Fruit fly (Drosophila melanogaster) whole organism, embryonic: ENCODE results near the gene CG46427.
A peak's percentile ranks its signal among the peaks of the same experiment; 100 is the strongest.

Experiments used
- Atf6 ChIP-seq: fragments of 200-800 bp; sonication (Bioruptor generic); IDR thresholded peaks from 2 replicates; pipeline ENCODE4 v1.3.6; 2022; ENCODE audit warnings: missing biosample characterization, missing genetic modification characterization
- B-H1 ChIP-seq: fragments of 200-800 bp; sonication (Bioruptor generic); IDR thresholded peaks from 3 replicates; pipeline ENCODE4 v1.3.6; 2022; ENCODE audit warnings: missing biosample characterization, missing genetic modification characterization
- CG1024 ChIP-seq: fragments of 200-800 bp; sonication (Bioruptor generic); IDR thresholded peaks from 2 replicates; pipeline ENCODE4 v1.3.6; 2022; ENCODE audit warnings: missing biosample characterization, missing genetic modification characterization
- CG12155 ChIP-seq: fragments of 200-800 bp; sonication (Bioruptor generic); optimal IDR thresholded peaks from 3 replicates; lab custom pipeline; 2016; ENCODE audit warnings: missing biosample characterization, missing genetic modification characterization
- CG12659 ChIP-seq: fragments of 200-800 bp; sonication (Bioruptor generic); optimal IDR thresholded peaks from 3 replicates; lab custom pipeline; 2017; ENCODE audit warnings: mild to moderate bottlenecking, missing biosample characterization, missing genetic modification reagents, missing genetic modification characterization
- CG16779 ChIP-seq: fragments of 200-800 bp; sonication (Bioruptor generic); IDR thresholded peaks from 2 replicates; pipeline ENCODE4 v1.3.6; 2022; ENCODE audit warnings: missing biosample characterization, missing genetic modification characterization
- CG18262 ChIP-seq: fragments of 200-800 bp; optimal IDR thresholded peaks from 3 replicates; lab custom pipeline; 2019; ENCODE audit warnings: missing biosample characterization, mild to moderate bottlenecking, missing genetic modification characterization, moderate library complexity
- CG18476 ChIP-seq: fragments of 200-800 bp; sonication (Bioruptor generic); optimal IDR thresholded peaks from 2 replicates; lab custom pipeline; 2016; ENCODE audit warnings: missing biosample characterization, mild to moderate bottlenecking, missing genetic modification characterization
- CG2199 ChIP-seq: fragments of 200-800 bp; sonication (Bioruptor generic); IDR thresholded peaks from 3 replicates; pipeline ENCODE4 v1.3.6; 2022; ENCODE audit warnings: missing biosample characterization, missing genetic modification characterization
- CG32532 ChIP-seq: fragments of 200-800 bp; sonication (Bioruptor generic); IDR thresholded peaks from 2 replicates; pipeline ENCODE4 v1.3.6; 2022; ENCODE audit warnings: missing biosample characterization, missing genetic modification characterization
- CG34422 ChIP-seq: fragments of 200-800 bp; sonication (Bioruptor generic); IDR thresholded peaks from 3 replicates; pipeline ENCODE4 v1.3.6; 2022; ENCODE audit warnings: missing biosample characterization, missing genetic modification characterization
- CG3838 ChIP-seq: fragments of 200-800 bp; sonication (Bioruptor generic); optimal IDR thresholded peaks from 3 replicates; lab custom pipeline; 2016; ENCODE audit warnings: missing biosample characterization, missing genetic modification characterization
- CG42726 ChIP-seq: fragments of 200-800 bp; sonication (Bioruptor generic); IDR thresholded peaks from 2 replicates; pipeline ENCODE4 v1.3.6; 2022; ENCODE audit warnings: missing biosample characterization, missing genetic modification characterization; ENCODE audit not compliant: partially characterized antibody
- CG4360 ChIP-seq: fragments of 200-800 bp; sonication (Bioruptor generic); IDR thresholded peaks from 2 replicates; pipeline ENCODE4 v1.3.6; 2022; ENCODE audit warnings: missing biosample characterization, missing genetic modification characterization
- CG4617 ChIP-seq: fragments of 200-800 bp; sonication (Bioruptor generic); optimal IDR thresholded peaks from 3 replicates; lab custom pipeline; 2016; ENCODE audit warnings: missing biosample characterization, missing genetic modification characterization, borderline replicate concordance
- CG8281 ChIP-seq: fragments of 200-800 bp; sonication (Bioruptor generic); optimal IDR thresholded peaks from 2 replicates; lab custom pipeline; 2018; ENCODE audit warnings: missing biosample characterization, mild to moderate bottlenecking, missing genetic modification characterization, moderate library complexity
- CG8478 ChIP-seq: fragments of >200 bp; optimal IDR thresholded peaks from 2 replicates; lab custom pipeline; 2018
- D19A ChIP-seq: fragments of 200-800 bp; optimal IDR thresholded peaks from 3 replicates; lab custom pipeline; 2019; ENCODE audit warnings: missing biosample characterization, mild to moderate bottlenecking, missing genetic modification characterization, moderate library complexity
- Dad ChIP-seq: fragments of 200-800 bp; sonication (Bioruptor generic); optimal IDR thresholded peaks from 3 replicates; lab custom pipeline; 2016; ENCODE audit warnings: missing biosample characterization, missing genetic modification characterization
- Dek ChIP-seq: fragments of 200-800 bp; sonication (Bioruptor generic); optimal IDR thresholded peaks from 3 replicates; lab custom pipeline; 2019; ENCODE audit warnings: missing biosample characterization, mild to moderate bottlenecking, missing genetic modification characterization, moderate library complexity
- Doc2 ChIP-seq: fragments of 200-800 bp; sonication (Bioruptor generic); IDR thresholded peaks from 2 replicates; pipeline ENCODE4 v1.3.6; 2022; ENCODE audit warnings: missing biosample characterization, missing genetic modification characterization
- Drgx ChIP-seq: fragments of 200-800 bp; sonication (Bioruptor generic); IDR thresholded peaks from 2 replicates; pipeline ENCODE4 v1.3.6; 2022; ENCODE audit warnings: missing biosample characterization, missing genetic modification characterization
- Fer2 ChIP-seq: fragments of 200-800 bp; sonication (Bioruptor generic); optimal IDR thresholded peaks from 2 replicates; lab custom pipeline; 2018; ENCODE audit warnings: missing biosample characterization, mild to moderate bottlenecking, missing genetic modification characterization, moderate library complexity
- Hey ChIP-seq: fragments of 200-800 bp; sonication (Bioruptor generic); optimal IDR thresholded peaks from 3 replicates; lab custom pipeline; 2018; ENCODE audit warnings: missing biosample characterization, mild to moderate bottlenecking, missing genetic modification characterization
- Lhr ChIP-seq: fragments of 200-800 bp; sonication (Bioruptor generic); optimal IDR thresholded peaks from 3 replicates; lab custom pipeline; 2017; ENCODE audit warnings: mild to moderate bottlenecking, missing biosample characterization, missing genetic modification reagents, missing genetic modification characterization
- Nf-YA ChIP-seq: fragments of 200-800 bp; sonication (Bioruptor generic); IDR thresholded peaks from 2 replicates; pipeline ENCODE4 v1.3.6; 2022; ENCODE audit warnings: missing biosample characterization, missing genetic modification characterization
- Nf-YB ChIP-seq: fragments of 200-800 bp; sonication (Bioruptor generic); optimal IDR thresholded peaks from 3 replicates; lab custom pipeline; 2019; ENCODE audit warnings: missing biosample characterization, mild to moderate bottlenecking, missing genetic modification characterization, moderate library complexity
- Nf-YC ChIP-seq: fragments of 200-800 bp; optimal IDR thresholded peaks from 3 replicates; lab custom pipeline; 2019; ENCODE audit warnings: missing biosample characterization, mild to moderate bottlenecking, missing genetic modification characterization, moderate library complexity
- Stat92E ChIP-seq, 3 experiments: fragments of >200 bp in 2 of 3; fragments of 200-800 bp in 1 of 3; sonication (Bioruptor generic) in 1 of 3; optimal IDR thresholded peaks; 2 replicates each; lab custom pipeline; 2017 to 2019; ENCODE audit warnings: missing biosample characterization in 3 of 3, missing genetic modification characterization in 3 of 3, mild to moderate bottlenecking in 1 of 3, moderate library complexity in 1 of 3
- Xbp1 ChIP-seq: fragments of 200-800 bp; sonication (Bioruptor generic); optimal IDR thresholded peaks from 3 replicates; lab custom pipeline; 2016; ENCODE audit warnings: missing biosample characterization, mild to moderate bottlenecking, missing genetic modification characterization
- ato ChIP-seq: fragments of 200-800 bp; sonication (Bioruptor generic); IDR thresholded peaks from 2 replicates; pipeline ENCODE4 v1.3.6; 2022; ENCODE audit warnings: missing biosample characterization, missing genetic modification characterization; ENCODE audit not compliant: partially characterized antibody
- bbx ChIP-seq: fragments of 200-800 bp; sonication (Bioruptor generic); IDR thresholded peaks from 2 replicates; pipeline ENCODE4 v1.3.6; 2022; ENCODE audit warnings: missing biosample characterization, missing genetic modification characterization; ENCODE audit not compliant: partially characterized antibody
- bsh ChIP-seq, 2 experiments: fragments of 200-800 bp; sonication (Bioruptor generic); optimal IDR thresholded peaks; 2 replicates each; lab custom pipeline; 2017 to 2018; ENCODE audit warnings: mild to moderate bottlenecking in 2 of 2, missing biosample characterization in 2 of 2, missing genetic modification characterization in 2 of 2, moderate library complexity in 1 of 2
- chinmo ChIP-seq: fragments of 200-800 bp; sonication (Bioruptor generic); IDR thresholded peaks from 4 replicates; pipeline ENCODE4 v1.3.6; 2022; ENCODE audit warnings: missing biosample characterization, missing genetic modification characterization; ENCODE audit not compliant: partially characterized antibody
- cwo ChIP-seq: fragments of 200-800 bp; sonication (Bioruptor generic); optimal IDR thresholded peaks from 3 replicates; lab custom pipeline; 2017; ENCODE audit warnings: missing biosample characterization, missing genetic modification characterization, mild to moderate bottlenecking, moderate library complexity, missing genetic modification reagents
- ewg ChIP-seq: fragments of 200-800 bp; sonication (Bioruptor generic); optimal IDR thresholded peaks from 3 replicates; lab custom pipeline; 2017; ENCODE audit warnings: mild to moderate bottlenecking, missing biosample characterization, missing genetic modification reagents, missing genetic modification characterization
- gro ChIP-seq: fragments of 200-800 bp; sonication (Bioruptor generic); optimal IDR thresholded peaks from 2 replicates; lab custom pipeline; 2016; ENCODE audit warnings: missing biosample characterization, missing genetic modification characterization
- kni ChIP-seq: fragments of 200-800 bp; sonication (Bioruptor generic); optimal IDR thresholded peaks from 3 replicates; lab custom pipeline; 2017; ENCODE audit warnings: mild to moderate bottlenecking, missing biosample characterization, missing genetic modification reagents, missing genetic modification characterization
- nom ChIP-seq: fragments of 200-800 bp; sonication (Bioruptor generic); optimal IDR thresholded peaks from 2 replicates; lab custom pipeline; 2017; ENCODE audit warnings: missing biosample characterization, missing genetic modification characterization, mild to moderate bottlenecking, moderate library complexity, missing genetic modification reagents
- repo ChIP-seq: fragments of 200-800 bp; sonication (Bioruptor generic); optimal IDR thresholded peaks from 2 replicates; lab custom pipeline; 2016; ENCODE audit warnings: missing biosample characterization, missing genetic modification characterization
- row ChIP-seq: fragments of 200-800 bp; sonication (Bioruptor generic); IDR thresholded peaks from 3 replicates; pipeline ENCODE4 v1.3.6; 2022; ENCODE audit warnings: missing biosample characterization, missing genetic modification characterization
- sd ChIP-seq: fragments of 200-800 bp; sonication (Bioruptor generic); optimal IDR thresholded peaks from 3 replicates; lab custom pipeline; 2018; ENCODE audit warnings: missing biosample characterization, mild to moderate bottlenecking, missing genetic modification characterization, moderate library complexity
- sr ChIP-seq: fragments of 200-800 bp; sonication (Bioruptor generic); IDR thresholded peaks from 3 replicates; pipeline ENCODE4 v1.3.6; 2022; ENCODE audit warnings: missing biosample characterization, missing genetic modification characterization
- tll ChIP-seq, 2 experiments: fragments of 200-800 bp in 1 of 2; fragments of >200 bp in 1 of 2; sonication (Bioruptor generic) in 1 of 2; optimal IDR thresholded peaks; 2 replicates each; lab custom pipeline; 2017 to 2019; ENCODE audit warnings: missing biosample characterization in 2 of 2, missing genetic modification characterization in 2 of 2, mild to moderate bottlenecking in 1 of 2, moderate library complexity in 1 of 2
- tup ChIP-seq: fragments of 200-800 bp; sonication (Bioruptor generic); optimal IDR thresholded peaks from 2 replicates; lab custom pipeline; 2016; ENCODE audit warnings: missing biosample characterization, mild to moderate bottlenecking, missing genetic modification characterization, moderate library complexity
- vfl ChIP-seq: fragments of 200-800 bp; sonication (Bioruptor generic); optimal IDR thresholded peaks from 2 replicates; lab custom pipeline; 2016; ENCODE audit warnings: missing biosample characterization, missing genetic modification characterization
- vvl ChIP-seq: fragments of 200-800 bp; sonication (Bioruptor generic); IDR thresholded peaks from 2 replicates; pipeline ENCODE4 v1.3.6; 2022; ENCODE audit warnings: missing biosample characterization, missing genetic modification characterization
- zf30C ChIP-seq: fragments of 200-800 bp; sonication (Bioruptor generic); optimal IDR thresholded peaks from 3 replicates; lab custom pipeline; 2018; ENCODE audit warnings: missing biosample characterization, mild to moderate bottlenecking, missing genetic modification characterization

Gene CG46427

DNA sequence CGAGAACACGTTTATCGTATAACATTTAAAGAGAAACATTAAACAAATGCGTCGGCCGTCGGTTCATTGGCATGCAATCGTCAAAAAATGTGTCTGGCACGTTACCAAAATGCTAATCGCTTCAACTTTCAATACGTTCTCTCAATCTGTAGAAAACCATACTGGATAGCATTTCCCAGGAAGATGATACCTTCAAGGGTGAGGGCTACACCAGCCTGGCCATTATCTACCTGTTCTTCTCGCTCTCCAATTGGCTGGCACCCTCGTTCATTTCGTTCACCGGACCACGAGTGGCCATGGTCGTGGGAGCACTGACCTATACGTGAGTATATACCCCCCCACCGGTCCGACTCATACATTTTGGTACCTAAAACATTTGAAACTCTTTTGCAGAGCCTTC is 15.6 kb upstream of the CG46427 start:
- no peak for TF ChIP-seq CG18262 (tag; lab: Kevin White, UChicago)
- TF ChIP-seq nom (GFP tag; lab: Kevin White, UChicago): no peak
- no peak for TF ChIP-seq Fer2 (tag; lab: Kevin White, UChicago)
- TF ChIP-seq CG32532: no peak
- TF ChIP-seq CG16779 (GFP tag; lab: Robert Waterston, UW): no peak
- TF ChIP-seq ato (GFP tag; lab: Robert Waterston, UW): no peak
- TF ChIP-seq CG3838: no peak
- TF ChIP-seq tup (GFP tag; lab: Kevin White, UChicago): no peak
- no peak for TF ChIP-seq CG1024
- TF ChIP-seq kni: peak; percentile 90
- TF ChIP-seq CG2199 (GFP tag; lab: Robert Waterston, UW): 0 out of 3 replicates have a peak, but pooled peaks have one; percentile 16
- no peak for TF ChIP-seq CG18476 (GFP tag; lab: Kevin White, UChicago)
- no peak for TF ChIP-seq tll (GFP tag; optimal IDR thresholded peaks at IDR 0.05; lab: Kevin White, UChicago)
- TF ChIP-seq Nf-YC (tag; lab: Kevin White, UChicago): peak; percentile 7
- TF ChIP-seq vfl (GFP tag; lab: Kevin White, UChicago): no peak
- TF ChIP-seq Dad (GFP tag; lab: Kevin White, UChicago): no peak
- no peak for TF ChIP-seq Hey (tag; lab: Kevin White, UChicago)
- TF ChIP-seq repo (GFP tag; lab: Kevin White, UChicago): no peak
- TF ChIP-seq Stat92E (GFP tag; optimal IDR thresholded peaks at IDR 0.05; lab: Kevin White, UChicago): peak in 1 of 3 experiments; percentile 33
- TF ChIP-seq CG12155 (GFP tag; lab: Kevin White, UChicago): no peak
- no peak for TF ChIP-seq CG4617 (GFP tag; lab: Kevin White, UChicago)
- 0 out of 4 replicates have a peak, but pooled peaks have one; percentile 65 for TF ChIP-seq chinmo (GFP tag; lab: Robert Waterston, UW)
- TF ChIP-seq vvl (GFP tag; lab: Robert Waterston, UW): 0 out of 2 replicates have a peak, but pooled peaks have one; percentile 19
- no peak for TF ChIP-seq bsh (GFP tag; optimal IDR thresholded peaks at IDR 0.05; lab: Kevin White, UChicago)

DNA sequence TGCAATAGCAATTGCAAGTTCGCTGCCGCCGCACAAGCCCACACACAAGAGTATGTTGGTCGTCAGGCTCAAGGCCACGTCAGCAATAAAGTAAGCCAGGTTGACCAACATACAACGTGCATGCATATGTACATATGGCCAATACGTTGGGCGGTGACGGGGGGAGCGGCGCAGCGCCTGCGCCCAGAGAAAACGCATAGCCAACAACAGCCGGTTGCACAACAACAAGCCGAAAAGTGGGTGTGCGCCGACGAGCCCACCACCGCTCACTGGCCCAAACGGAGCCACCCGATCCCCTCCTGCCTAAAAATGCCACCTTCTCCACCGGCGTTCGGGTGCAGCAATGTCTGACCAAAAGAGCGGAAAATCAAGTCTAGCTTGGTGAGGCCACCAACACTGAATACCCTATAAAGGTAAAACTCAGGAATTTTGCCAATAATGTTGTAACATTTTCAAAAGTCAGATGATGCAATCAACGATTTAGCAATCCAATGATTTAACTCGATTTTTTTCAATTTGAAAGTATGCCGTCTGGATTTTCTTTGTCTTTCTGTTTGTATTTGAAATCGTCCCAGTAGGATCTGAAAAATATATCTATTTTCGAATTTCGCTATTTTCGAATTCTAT is 13.1 kb upstream of the CG46427 start, which contains the start of gene CG5509:
TSS of gene CG5509 (plus strand) at position 577 of the 627 bp plus-strand sequence.
- TF ChIP-seq Dek (tag; lab: Kevin White, UChicago) (no peak), CG34422 (GFP tag; lab: Robert Waterston, UW) (peak; percentile 33; the same call in 1 of the 3 replicates), Lhr (GFP tag; lab: Kevin White, UChicago) (no peak), Drgx (GFP tag; lab: Robert Waterston, UW) (peak; percentile 50), CG12659 (no peak), CG8281 (tag; lab: Kevin White, UChicago) (no peak), zf30C (GFP tag; lab: Kevin White, UChicago) (no peak), nom (GFP tag; lab: Kevin White, UChicago) (peak; percentile 6), bbx (peak; percentile 46; the same call in 1 of the 2 replicates), CG4360 (GFP tag; lab: Robert Waterston, UW) (peak; percentile 60), cwo (GFP tag; lab: Kevin White, UChicago) (no peak), Doc2 (GFP tag; lab: Robert Waterston, UW) (no peak), sr (GFP tag; lab: Robert Waterston, UW) (peak; percentile 46; the same call in 2 of the 3 replicates), D19A (tag; lab: Kevin White, UChicago) (peak; percentile 9), chinmo (GFP tag; lab: Robert Waterston, UW) (peak; percentile 83; the same call in 2 of the 4 replicates), gro (GFP tag; lab: Kevin White, UChicago) (no peak), row (GFP tag; lab: Robert Waterston, UW) (0 out of 3 replicates have a peak, but pooled peaks have one; percentile 20), sd (peak; percentile 26), Atf6 (GFP tag; lab: Robert Waterston, UW) (no peak), Nf-YB (GFP tag; lab: Kevin White, UChicago) (no peak), Nf-YA (no peak), CG42726 (GFP tag; lab: Robert Waterston, UW) (no peak), ewg (GFP tag; lab: Kevin White, UChicago) (peak; percentile 83), B-H1 (GFP tag; lab: Robert Waterston, UW) (no peak), Xbp1 (peak; percentile 4), CG8478 (lab: Kevin White, UChicago) (peak; percentile 43), kni (peak; percentile 36)
